Fruit fly (Drosophila melanogaster) whole organism, embryonic: ENCODE measurements around the gene CG3337.

Experiments used
- Atf-2 ChIP-seq: fragments of 200-800 bp; sonication (Bioruptor generic); optimal IDR thresholded peaks from 2 replicates; lab custom pipeline; 2016; ENCODE audit warnings: missing biosample characterization, missing genetic modification characterization
- B-H2 ChIP-seq: fragments of 200-800 bp; sonication (Bioruptor generic); optimal IDR thresholded peaks from 2 replicates; lab custom pipeline; 2018; ENCODE audit warnings: missing biosample characterization, mild to moderate bottlenecking, missing genetic modification characterization
- Bgb ChIP-seq: fragments of 200-800 bp; sonication (Bioruptor generic); IDR thresholded peaks from 2 replicates; pipeline ENCODE4 v1.3.6; 2022; ENCODE audit warnings: missing biosample characterization, missing genetic modification characterization; ENCODE audit not compliant: partially characterized antibody
- CG11085 ChIP-seq: fragments of 200-800 bp; sonication (Bioruptor generic); IDR thresholded peaks from 2 replicates; pipeline ENCODE4 v1.3.6; 2022; ENCODE audit warnings: missing biosample characterization, missing genetic modification characterization
- CG11504 ChIP-seq: fragments of 200-800 bp; sonication (Bioruptor generic); optimal IDR thresholded peaks from 3 replicates; lab custom pipeline; 2019; ENCODE audit warnings: missing biosample characterization, mild to moderate bottlenecking, missing genetic modification characterization, moderate library complexity
- CG11696 ChIP-seq: fragments of 200-800 bp; sonication (Bioruptor generic); IDR thresholded peaks from 2 replicates; pipeline ENCODE4 v1.3.6; 2022; ENCODE audit warnings: missing biosample characterization, missing genetic modification characterization
- CG12071 ChIP-seq: fragments of 200-800 bp; sonication (Bioruptor generic); optimal IDR thresholded peaks from 3 replicates; lab custom pipeline; 2018; ENCODE audit warnings: missing biosample characterization, mild to moderate bottlenecking, missing genetic modification characterization
- CG13123 ChIP-seq: fragments of 200-800 bp; sonication (Bioruptor generic); optimal IDR thresholded peaks from 2 replicates; lab custom pipeline; 2016; ENCODE audit warnings: missing biosample characterization, missing genetic modification characterization
- CG13296 ChIP-seq: fragments of 200-800 bp; sonication (Bioruptor generic); optimal IDR thresholded peaks from 3 replicates; lab custom pipeline; 2018; ENCODE audit warnings: missing biosample characterization, mild to moderate bottlenecking, missing genetic modification characterization
- CG13775 ChIP-seq: fragments of 200-800 bp; sonication (Bioruptor generic); optimal IDR thresholded peaks from 3 replicates; lab custom pipeline; 2017; ENCODE audit warnings: missing biosample characterization, mild to moderate bottlenecking, missing genetic modification characterization
- CG14710 ChIP-seq: fragments of 200-800 bp; sonication (Bioruptor generic); optimal IDR thresholded peaks from 3 replicates; lab custom pipeline; 2019; ENCODE audit warnings: missing biosample characterization, mild to moderate bottlenecking, missing genetic modification characterization, moderate library complexity
- CG2889 ChIP-seq: fragments of 200-800 bp; sonication (Bioruptor generic); IDR thresholded peaks from 3 replicates; pipeline ENCODE4 v1.3.6; 2022; ENCODE audit warnings: missing biosample characterization, missing genetic modification characterization
- CG30020 ChIP-seq: fragments of 200-800 bp; optimal IDR thresholded peaks from 2 replicates; lab custom pipeline; 2019; ENCODE audit warnings: missing biosample characterization, mild to moderate bottlenecking, missing genetic modification characterization, moderate library complexity
- CG4854 ChIP-seq: fragments of 200-800 bp; sonication (Bioruptor generic); optimal IDR thresholded peaks from 2 replicates; lab custom pipeline; 2016; ENCODE audit warnings: missing biosample characterization, missing genetic modification characterization, inconsistent platforms
- CG7745 ChIP-seq: fragments of 200-800 bp; sonication (Bioruptor generic); optimal IDR thresholded peaks from 2 replicates; lab custom pipeline; 2018; ENCODE audit warnings: missing biosample characterization, mild to moderate bottlenecking, missing genetic modification characterization, moderate library complexity
- CG9609 ChIP-seq: fragments of 200-800 bp; sonication (Bioruptor generic); optimal IDR thresholded peaks from 3 replicates; lab custom pipeline; 2016; ENCODE audit warnings: missing biosample characterization, missing genetic modification characterization
- CG9817 ChIP-seq: fragments of 200-800 bp; sonication (Bioruptor generic); optimal IDR thresholded peaks from 2 replicates; lab custom pipeline; 2018; ENCODE audit warnings: missing biosample characterization, mild to moderate bottlenecking, missing genetic modification characterization, moderate library complexity
- Dfd ChIP-seq, 2 experiments: fragments of >200 bp; optimal IDR thresholded peaks; 2 replicates each; lab custom pipeline; 2017; ENCODE audit warnings: missing biosample characterization in 2 of 2, missing genetic modification characterization in 2 of 2
- Doc2 ChIP-seq: fragments of 200-800 bp; sonication (Bioruptor generic); IDR thresholded peaks from 2 replicates; pipeline ENCODE4 v1.3.6; 2022; ENCODE audit warnings: missing biosample characterization, missing genetic modification characterization
- ERR ChIP-seq: fragments of 200-800 bp; sonication (Bioruptor generic); optimal IDR thresholded peaks from 2 replicates; lab custom pipeline; 2016; ENCODE audit warnings: missing biosample characterization, missing genetic modification characterization
- HLHmδ ChIP-seq: fragments of 200-800 bp; sonication (Bioruptor generic); optimal IDR thresholded peaks from 2 replicates; lab custom pipeline; 2018; ENCODE audit warnings: missing biosample characterization, mild to moderate bottlenecking, missing genetic modification characterization, moderate library complexity
- Hr51 ChIP-seq, 2 experiments: fragments of 200-800 bp; sonication (Bioruptor generic); optimal IDR thresholded peaks; 2 replicates in 1 of 2; 3 replicates in 1 of 2; lab custom pipeline; 2016 to 2018; ENCODE audit warnings: missing biosample characterization in 2 of 2, missing genetic modification characterization in 2 of 2, mild to moderate bottlenecking in 1 of 2, moderate library complexity in 1 of 2
- Max ChIP-seq: fragments of 200-800 bp; sonication (Bioruptor generic); optimal IDR thresholded peaks from 2 replicates; lab custom pipeline; 2016; ENCODE audit warnings: missing biosample characterization, mild to moderate bottlenecking, missing genetic modification characterization
- Mrtf ChIP-seq: fragments of 200-800 bp; sonication (Bioruptor generic); IDR thresholded peaks from 3 replicates; pipeline ENCODE4 v1.3.6; 2022; ENCODE audit warnings: missing biosample characterization, missing genetic modification characterization
- Nf-YC ChIP-seq: fragments of 200-800 bp; optimal IDR thresholded peaks from 3 replicates; lab custom pipeline; 2019; ENCODE audit warnings: missing biosample characterization, mild to moderate bottlenecking, missing genetic modification characterization, moderate library complexity
- Oaz ChIP-seq: fragments of 200-800 bp; sonication (Bioruptor generic); IDR thresholded peaks from 2 replicates; pipeline ENCODE4 v1.3.6; 2022; ENCODE audit warnings: missing biosample characterization, missing genetic modification characterization
- Scr ChIP-seq: fragments of 200-800 bp; sonication (Bioruptor generic); IDR thresholded peaks from 2 replicates; pipeline ENCODE4 v1.3.6; 2022; ENCODE audit warnings: missing biosample characterization, missing genetic modification characterization; ENCODE audit not compliant: partially characterized antibody
- Sox100B ChIP-seq: fragments of 200-800 bp; sonication (Bioruptor generic); optimal IDR thresholded peaks from 3 replicates; lab custom pipeline; 2018; ENCODE audit warnings: missing biosample characterization, mild to moderate bottlenecking, missing genetic modification characterization
- Trl ChIP-seq, 3 experiments: fragments of >200 bp in 2 of 3; fragments of 200-800 bp in 1 of 3; sonication (Bioruptor generic) in 1 of 3; optimal IDR thresholded peaks; 2 replicates in 1 of 3; 3 replicates in 2 of 3; lab custom pipeline; 2016 to 2017; ENCODE audit warnings: missing biosample characterization in 1 of 3, missing genetic modification characterization in 1 of 3
- dmrt11E ChIP-seq: fragments of 200-800 bp; sonication (Bioruptor generic); optimal IDR thresholded peaks from 3 replicates; lab custom pipeline; 2018; ENCODE audit warnings: missing biosample characterization, mild to moderate bottlenecking, missing genetic modification characterization, moderate library complexity
- dpn ChIP-seq, 2 experiments: fragments of 200-800 bp; sonication (Bioruptor generic); optimal IDR thresholded peaks; 3 replicates each; lab custom pipeline; 2016; ENCODE audit warnings: missing biosample characterization in 2 of 2, missing genetic modification characterization in 2 of 2
- dysf ChIP-seq: fragments of 200-800 bp; sonication (Bioruptor generic); IDR thresholded peaks from 3 replicates; pipeline ENCODE4 v1.3.6; 2022; ENCODE audit warnings: missing biosample characterization, missing genetic modification characterization
- fd96Cb ChIP-seq: fragments of 200-800 bp; sonication (Bioruptor generic); optimal IDR thresholded peaks from 2 replicates; lab custom pipeline; 2018; ENCODE audit warnings: missing biosample characterization, mild to moderate bottlenecking, missing genetic modification characterization, moderate library complexity
- ftz-f1 ChIP-seq: fragments of 200-800 bp; sonication (Bioruptor generic); optimal IDR thresholded peaks from 2 replicates; lab custom pipeline; 2016; ENCODE audit warnings: missing biosample characterization, missing genetic modification characterization
- gcm ChIP-seq: fragments of 200-800 bp; sonication (Bioruptor generic); optimal IDR thresholded peaks from 2 replicates; lab custom pipeline; 2019; ENCODE audit warnings: missing biosample characterization, mild to moderate bottlenecking, missing genetic modification characterization, moderate library complexity
- knrl ChIP-seq: fragments of 200-800 bp; sonication (Bioruptor generic); IDR thresholded peaks from 3 replicates; pipeline ENCODE4 v1.3.6; 2022; ENCODE audit warnings: missing biosample characterization, missing genetic modification characterization; ENCODE audit not compliant: partially characterized antibody
- mam ChIP-seq: fragments of 200-800 bp; sonication (Bioruptor generic); optimal IDR thresholded peaks from 3 replicates; lab custom pipeline; 2016; ENCODE audit warnings: missing biosample characterization, missing genetic modification characterization
- mirr ChIP-seq: fragments of 200-800 bp; sonication (Bioruptor generic); optimal IDR thresholded peaks from 3 replicates; lab custom pipeline; 2018; ENCODE audit warnings: missing biosample characterization, mild to moderate bottlenecking, missing genetic modification characterization
- mld ChIP-seq: fragments of 200-800 bp; sonication (Bioruptor generic); IDR thresholded peaks from 3 replicates; pipeline ENCODE4 v1.3.6; 2022; ENCODE audit warnings: missing biosample characterization, missing genetic modification characterization; ENCODE audit not compliant: partially characterized antibody
- oc ChIP-seq: fragments of 200-800 bp; sonication (Bioruptor generic); optimal IDR thresholded peaks from 2 replicates; lab custom pipeline; 2018; ENCODE audit warnings: missing biosample characterization, mild to moderate bottlenecking, missing genetic modification characterization, moderate library complexity
- onecut ChIP-seq: fragments of 200-800 bp; sonication (Bioruptor generic); IDR thresholded peaks from 2 replicates; pipeline ENCODE4 v1.3.6; 2022; ENCODE audit warnings: missing biosample characterization, missing genetic modification characterization
- ro ChIP-seq: fragments of 200-800 bp; sonication (Bioruptor generic); IDR thresholded peaks from 2 replicates; pipeline ENCODE4 v1.3.6; 2022; ENCODE audit warnings: missing biosample characterization, missing genetic modification characterization
- stc ChIP-seq: fragments of 200-800 bp; sonication (Bioruptor generic); IDR thresholded peaks from 2 replicates; pipeline ENCODE4 v1.3.6; 2022; ENCODE audit warnings: missing biosample characterization, missing genetic modification characterization
- tna ChIP-seq: fragments of 200-800 bp; sonication (Bioruptor generic); IDR thresholded peaks from 2 replicates; pipeline ENCODE4 v1.3.6; 2022; ENCODE audit warnings: missing biosample characterization, missing genetic modification characterization; ENCODE audit not compliant: partially characterized antibody
- tup ChIP-seq: fragments of 200-800 bp; sonication (Bioruptor generic); optimal IDR thresholded peaks from 2 replicates; lab custom pipeline; 2016; ENCODE audit warnings: missing biosample characterization, mild to moderate bottlenecking, missing genetic modification characterization, moderate library complexity
- yki ChIP-seq: fragments of >200 bp; optimal IDR thresholded peaks from 3 replicates; lab custom pipeline; 2018
- z ChIP-seq: fragments of 200-800 bp; sonication (Bioruptor generic); IDR thresholded peaks from 3 replicates; pipeline ENCODE4 v1.3.6; 2022; ENCODE audit warnings: missing biosample characterization, missing genetic modification characterization
- zfh2 ChIP-seq: fragments of 200-800 bp; sonication (Bioruptor generic); optimal IDR thresholded peaks from 2 replicates; lab custom pipeline; 2016; ENCODE audit warnings: missing biosample characterization, missing genetic modification characterization

Gene CG3337

DNA sequence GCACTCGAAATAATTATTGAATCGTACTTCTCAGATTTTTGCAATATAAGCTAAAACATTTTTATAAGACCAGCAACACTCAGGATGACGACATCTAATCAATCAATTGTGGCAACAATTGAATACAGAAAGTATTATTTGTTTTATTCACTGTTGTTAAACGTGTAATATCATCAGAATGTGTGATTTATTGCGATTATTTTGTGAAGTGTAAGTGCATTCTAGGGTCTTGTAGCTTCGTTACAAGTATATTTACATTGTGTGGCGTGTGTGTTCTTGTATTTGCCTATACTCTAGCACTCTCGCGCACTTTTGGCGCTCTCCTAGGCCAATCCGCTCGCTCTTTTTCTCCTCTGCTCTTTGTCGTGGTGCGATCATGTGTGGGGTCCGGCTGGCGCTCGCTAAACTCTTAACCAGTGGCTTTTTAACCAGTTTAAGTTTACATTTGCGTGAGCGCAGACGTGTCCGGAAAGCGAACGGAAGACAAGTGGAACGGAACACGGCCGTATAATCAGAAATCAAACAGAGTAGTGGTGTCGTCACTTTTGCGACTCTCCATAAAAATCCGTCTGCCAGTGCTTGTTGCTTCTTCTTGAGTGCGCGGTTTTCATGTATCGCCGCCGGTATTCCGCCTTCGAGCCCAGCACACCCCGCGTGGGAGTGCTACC lies 18.8 kb downstream of the CG3337 start (continued):
- TF ChIP-seq CG13775 (peak; percentile 81), CG9817 (peak; percentile 66), B-H2 (GFP tag; lab: Kevin White, UChicago) (no peak), knrl (GFP tag; lab: Robert Waterston, UW) (no peak), Mrtf (GFP tag; lab: Robert Waterston, UW) (peak; percentile 70; the same call in 1 of the 3 replicates), CG9609 (GFP tag; lab: Kevin White, UChicago) (peak; percentile 77), Trl (optimal IDR thresholded peaks at IDR 0.05; lab: Kevin White, UChicago) (peak; percentile 81 to 92), Trl (GFP tag; optimal IDR thresholded peaks at IDR 0.05; lab: Kevin White, UChicago) (peak; percentile 35), CG4854 (GFP tag; lab: Kevin White, UChicago) (peak; percentile 51), CG12071 (GFP tag; lab: Kevin White, UChicago) (peak; percentile 62), CG11504 (tag; lab: Kevin White, UChicago) (peak; percentile 92), Doc2 (GFP tag; lab: Robert Waterston, UW) (no peak), Sox100B (peak; percentile 89), tup (GFP tag; lab: Kevin White, UChicago) (peak; percentile 29), dysf (GFP tag; lab: Robert Waterston, UW) (peak; percentile 87), zfh2 (GFP tag; lab: Kevin White, UChicago) (peak; percentile 5), CG30020 (tag; lab: Kevin White, UChicago) (peak; percentile 25), mam (GFP tag; lab: Kevin White, UChicago) (peak; percentile 70), tna (peak; percentile 33; the same call in 1 of the 2 replicates), oc (tag; lab: Kevin White, UChicago) (peak; percentile 86), Atf-2 (GFP tag; lab: Kevin White, UChicago) (peak; percentile 76), mld (GFP tag; lab: Robert Waterston, UW) (no peak), z (GFP tag; lab: Robert Waterston, UW) (peak; percentile 79; the same call in 2 of the 3 replicates), ftz-f1 (GFP tag; lab: Kevin White, UChicago) (no peak), Max (GFP tag; lab: Kevin White, UChicago) (peak; percentile 72), ERR (GFP tag; lab: Kevin White, UChicago) (peak; percentile 53), stc (GFP tag; lab: Robert Waterston, UW) (peak; percentile 62), yki (lab: Kevin White, UChicago) (no peak), CG7745 (tag; lab: Kevin White, UChicago) (no peak), Dfd (GFP tag; optimal IDR thresholded peaks at IDR 0.05; lab: Kevin White, UChicago) (no peak), Oaz (GFP tag; lab: Robert Waterston, UW) (0 out of 2 replicates have a peak, but pooled peaks have one; percentile 44), dpn (GFP tag; optimal IDR thresholded peaks at IDR 0.05; lab: Kevin White, UChicago) (peak; percentile 79 to 88), CG2889 (GFP tag; lab: Robert Waterston, UW) (no peak), CG11696 (GFP tag; lab: Robert Waterston, UW) (0 out of 2 replicates have a peak, but pooled peaks have one; percentile 39), Hr51 (GFP tag; optimal IDR thresholded peaks at IDR 0.05; lab: Kevin White, UChicago) (peak; percentile 58 to 90), fd96Cb (tag; lab: Kevin White, UChicago) (peak; percentile 92), Bgb (peak; percentile 58; the same call in 1 of the 2 replicates), dmrt11E (tag; lab: Kevin White, UChicago) (peak; percentile 79), CG14710 (tag; lab: Kevin White, UChicago) (peak; percentile 81), CG11085 (no peak; the same call in 1 of the 2 replicates), onecut (peak; percentile 65), Nf-YC (tag; lab: Kevin White, UChicago) (peak; percentile 5), CG13123 (peak; percentile 34), HLHmδ (GFP tag; lab: Kevin White, UChicago) (peak; percentile 53), gcm (GFP tag; lab: Kevin White, UChicago) (peak; percentile 83), ro (GFP tag; lab: Robert Waterston, UW) (peak; percentile 35; the same call in 1 of the 2 replicates), Scr (GFP tag; lab: Robert Waterston, UW) (no peak), mirr (GFP tag; lab: Kevin White, UChicago) (peak; percentile 22), CG13296 (GFP tag; lab: Kevin White, UChicago) (peak; percentile 77)
